Fruit fly (Drosophila melanogaster) whole organism, embryonic: ENCODE data around the gene CG6420.

Source experiments
- CG17361 ChIP-seq: fragments of 200-800 bp; sonication (Bioruptor generic); IDR thresholded peaks from 3 replicates; pipeline ENCODE4 v1.3.6; 2022; ENCODE audit warnings: missing biosample characterization, missing genetic modification characterization
- CG32532 ChIP-seq: fragments of 200-800 bp; sonication (Bioruptor generic); IDR thresholded peaks from 2 replicates; pipeline ENCODE4 v1.3.6; 2022; ENCODE audit warnings: missing biosample characterization, missing genetic modification characterization
- CG5245 ChIP-seq: fragments of 200-800 bp; sonication (Bioruptor generic); optimal IDR thresholded peaks from 3 replicates; lab custom pipeline; 2016; ENCODE audit warnings: missing biosample characterization, missing genetic modification characterization
- CG7372 ChIP-seq: fragments of 200-800 bp; sonication (Bioruptor generic); IDR thresholded peaks from 2 replicates; pipeline ENCODE4 v1.3.6; 2022; ENCODE audit warnings: missing biosample characterization, missing genetic modification characterization
- Opbp ChIP-seq: fragments of 200-800 bp; sonication (Bioruptor generic); IDR thresholded peaks from 3 replicates; pipeline ENCODE4 v1.3.6; 2022; ENCODE audit warnings: missing biosample characterization, missing genetic modification characterization; ENCODE audit not compliant: partially characterized antibody
- ash1 ChIP-seq: fragments of 200-800 bp; sonication (Bioruptor generic); optimal IDR thresholded peaks from 2 replicates; lab custom pipeline; 2018; ENCODE audit warnings: missing biosample characterization, mild to moderate bottlenecking, missing genetic modification characterization
- row ChIP-seq: fragments of 200-800 bp; sonication (Bioruptor generic); IDR thresholded peaks from 3 replicates; pipeline ENCODE4 v1.3.6; 2022; ENCODE audit warnings: missing biosample characterization, missing genetic modification characterization

- TF ChIP-seq row (GFP tag; lab: Robert Waterston, UW) (no peak), ash1 (no peak), CG32532 (GFP tag; lab: Robert Waterston, UW) (no peak), CG5245 (no peak), CG7372 (GFP tag; lab: Robert Waterston, UW) (no peak), Opbp (GFP tag; lab: Robert Waterston, UW) (no peak), CG17361 (GFP tag; lab: Robert Waterston, UW) (no peak)
These were observed 3.4 kb upstream of the CG6420 start, which contains the start of gene CG14245 for dm6 chr3R:26728427-26728826.
